Worm (Caenorhabditis elegans): ENCODE data around the gene col-161.

The col-161 gene

ce11 chrV:13317911-13318502, at the start of gene col-161, which contains the start of gene srh-18:
TSS of gene col-161 (minus strand) at chrV:13318011.
TSS of gene srh-18 (plus strand) at chrV:13318452.
- no peak for TF ChIP-seq med-1 (GFP tag; optimal IDR thresholded peaks at IDR 0.05; ENCODE audit: insufficient read depth)
- no peak for TF ChIP-seq ztf-23 (GFP tag; IDR thresholded peaks at IDR 0.05)
- TF ChIP-seq ref-1 (GFP tag; conservative IDR thresholded peaks at IDR 0.05): no peak
- no peak for TF ChIP-seq tab-1 (GFP tag; IDR thresholded peaks at IDR 0.05)
- no peak for TF ChIP-seq T22C8.4 (GFP tag; IDR thresholded peaks at IDR 0.05)
- no peak for TF ChIP-seq cog-1 (tag; optimal IDR thresholded peaks at IDR 0.05)
- TF ChIP-seq ztf-29 (GFP tag; IDR thresholded peaks at IDR 0.05): no peak
- no peak for TF ChIP-seq flt-1 (GFP tag; IDR thresholded peaks at IDR 0.05)
- TF ChIP-seq klf-2 (GFP tag; conservative IDR thresholded peaks at IDR 0.05): no peak

ce11 chrV:13367024-13367423, 49.2 kb upstream of the col-161 start, which contains the start of gene srx-125:
TSS of gene srx-125 (plus strand) at chrV:13367324.
- TF ChIP-seq med-1 (GFP tag; optimal IDR thresholded peaks at IDR 0.05; ENCODE audit: insufficient read depth): no peak
- no peak for TF ChIP-seq flt-1 (GFP tag; IDR thresholded peaks at IDR 0.05)
- no peak for TF ChIP-seq tab-1 (GFP tag; IDR thresholded peaks at IDR 0.05)
- no peak for TF ChIP-seq T22C8.4 (GFP tag; IDR thresholded peaks at IDR 0.05)
- no peak for TF ChIP-seq ztf-29 (GFP tag; IDR thresholded peaks at IDR 0.05)
- no peak for TF ChIP-seq ref-1 (GFP tag; conservative IDR thresholded peaks at IDR 0.05)
- TF ChIP-seq klf-2 (GFP tag; conservative IDR thresholded peaks at IDR 0.05): no peak
- no peak for TF ChIP-seq ztf-23 (GFP tag; IDR thresholded peaks at IDR 0.05)
- no peak for TF ChIP-seq cog-1 (tag; optimal IDR thresholded peaks at IDR 0.05)

- TF ChIP-seq tab-1 (GFP tag; IDR thresholded peaks at IDR 0.05) (no peak), ztf-23 (GFP tag; IDR thresholded peaks at IDR 0.05) (no peak), T22C8.4 (GFP tag; IDR thresholded peaks at IDR 0.05) (no peak), klf-2 (GFP tag; conservative IDR thresholded peaks at IDR 0.05) (no peak), cog-1 (tag; optimal IDR thresholded peaks at IDR 0.05) (no peak), flt-1 (GFP tag; IDR thresholded peaks at IDR 0.05) (no peak), med-1 (GFP tag; optimal IDR thresholded peaks at IDR 0.05; ENCODE audit: insufficient read depth) (no peak)
Measured at ce11 chrV:13366488-13366887, 48.7 kb upstream of the col-161 start.

- no peak for TF ChIP-seq med-1 (GFP tag; optimal IDR thresholded peaks at IDR 0.05; ENCODE audit: insufficient read depth)
- no peak for TF ChIP-seq ztf-23 (GFP tag; IDR thresholded peaks at IDR 0.05)
- TF ChIP-seq tab-1 (GFP tag; IDR thresholded peaks at IDR 0.05): no peak
- no peak for TF ChIP-seq flt-1 (GFP tag; IDR thresholded peaks at IDR 0.05)
- no peak for TF ChIP-seq ref-1 (GFP tag; conservative IDR thresholded peaks at IDR 0.05)
- no peak for TF ChIP-seq T22C8.4 (GFP tag; IDR thresholded peaks at IDR 0.05)
- no peak for TF ChIP-seq cog-1 (tag; optimal IDR thresholded peaks at IDR 0.05)
- TF ChIP-seq ztf-29 (GFP tag; IDR thresholded peaks at IDR 0.05): no peak
- TF ChIP-seq klf-2 (GFP tag; conservative IDR thresholded peaks at IDR 0.05): no peak
Measured at ce11 chrV:13364227-13364626, 46.4 kb upstream of the col-161 start.

- TF ChIP-seq T22C8.4 (GFP tag; IDR thresholded peaks at IDR 0.05): no peak
- no peak for TF ChIP-seq ref-1 (GFP tag; conservative IDR thresholded peaks at IDR 0.05)
- TF ChIP-seq klf-2 (GFP tag; conservative IDR thresholded peaks at IDR 0.05): no peak
- no peak for TF ChIP-seq flt-1 (GFP tag; IDR thresholded peaks at IDR 0.05)
- no peak for TF ChIP-seq ztf-29 (GFP tag; IDR thresholded peaks at IDR 0.05)
- TF ChIP-seq cog-1 (tag; optimal IDR thresholded peaks at IDR 0.05): no peak
- no peak for TF ChIP-seq tab-1 (GFP tag; IDR thresholded peaks at IDR 0.05)
- TF ChIP-seq med-1 (GFP tag; optimal IDR thresholded peaks at IDR 0.05; ENCODE audit: insufficient read depth): no peak
- TF ChIP-seq ztf-23 (GFP tag; IDR thresholded peaks at IDR 0.05): no peak
Measured at ce11 chrV:13363415-13363814, 45.6 kb upstream of the col-161 start, which contains the start of gene srg-46. TSS of gene srg-46 (plus strand) at chrV:13363715.

ce11 chrV:13360254-13360653, 42.4 kb upstream of the col-161 start, which contains the start of gene F32H5.4:
TSS of gene F32H5.4 (plus strand) at chrV:13360554.
- TF ChIP-seq tab-1 (GFP tag; IDR thresholded peaks at IDR 0.05): no peak
- no peak for TF ChIP-seq cog-1 (tag; optimal IDR thresholded peaks at IDR 0.05)
- TF ChIP-seq ztf-23 (GFP tag; IDR thresholded peaks at IDR 0.05): no peak
- no peak for TF ChIP-seq med-1 (GFP tag; optimal IDR thresholded peaks at IDR 0.05; ENCODE audit: insufficient read depth)
- no peak for TF ChIP-seq T22C8.4 (GFP tag; IDR thresholded peaks at IDR 0.05)
- no peak for TF ChIP-seq flt-1 (GFP tag; IDR thresholded peaks at IDR 0.05)
- no peak for TF ChIP-seq ref-1 (GFP tag; conservative IDR thresholded peaks at IDR 0.05)
- no peak for TF ChIP-seq klf-2 (GFP tag; conservative IDR thresholded peaks at IDR 0.05)
- no peak for TF ChIP-seq ztf-29 (GFP tag; IDR thresholded peaks at IDR 0.05)

ce11 chrV:13358823-13359592, 41.2 kb upstream of the col-161 start, which contains the start of gene F32H5.3:
TSS of gene F32H5.3 (plus strand) at chrV:13359335.
- TF ChIP-seq T22C8.4 (GFP tag; IDR thresholded peaks at IDR 0.05): no peak
- no peak for TF ChIP-seq cog-1 (tag; optimal IDR thresholded peaks at IDR 0.05)
- no peak for TF ChIP-seq ztf-29 (GFP tag; IDR thresholded peaks at IDR 0.05)
- TF ChIP-seq med-1 (GFP tag; optimal IDR thresholded peaks at IDR 0.05; ENCODE audit: insufficient read depth): no peak
- no peak for TF ChIP-seq ztf-23 (GFP tag; IDR thresholded peaks at IDR 0.05)

- no peak for TF ChIP-seq ref-1 (GFP tag; conservative IDR thresholded peaks at IDR 0.05)
- TF ChIP-seq T22C8.4 (GFP tag; IDR thresholded peaks at IDR 0.05): no peak
- no peak for TF ChIP-seq med-1 (GFP tag; optimal IDR thresholded peaks at IDR 0.05; ENCODE audit: insufficient read depth)
- TF ChIP-seq flt-1 (GFP tag; IDR thresholded peaks at IDR 0.05): no peak
- no peak for TF ChIP-seq klf-2 (GFP tag; conservative IDR thresholded peaks at IDR 0.05)
- no peak for TF ChIP-seq ztf-29 (GFP tag; IDR thresholded peaks at IDR 0.05)
- TF ChIP-seq ztf-23 (GFP tag; IDR thresholded peaks at IDR 0.05): no peak
- TF ChIP-seq tab-1 (GFP tag; IDR thresholded peaks at IDR 0.05): no peak
Measured at ce11 chrV:13357652-13358281, 40.0 kb upstream of the col-161 start, which contains the start of gene F32H5.1. TSS of gene F32H5.1 (minus strand) at chrV:13358037.

ce11 chrV:13356210-13356609, 38.4 kb upstream of the col-161 start:
- TF ChIP-seq ref-1 (GFP tag; conservative IDR thresholded peaks at IDR 0.05) (no peak), cog-1 (tag; optimal IDR thresholded peaks at IDR 0.05) (no peak), ztf-29 (GFP tag; IDR thresholded peaks at IDR 0.05) (no peak), ztf-23 (GFP tag; IDR thresholded peaks at IDR 0.05) (no peak), klf-2 (GFP tag; conservative IDR thresholded peaks at IDR 0.05) (no peak), med-1 (GFP tag; optimal IDR thresholded peaks at IDR 0.05; ENCODE audit: insufficient read depth) (no peak), flt-1 (GFP tag; IDR thresholded peaks at IDR 0.05) (no peak), tab-1 (GFP tag; IDR thresholded peaks at IDR 0.05) (no peak), T22C8.4 (GFP tag; IDR thresholded peaks at IDR 0.05) (no peak)
